Worm (Caenorhabditis elegans) whole organism, midembryonic: Measurements from ENCODE around the gene Y49F6B.12.

Source experiments
- T22C8.4 ChIP-seq: fragments of 200-800 bp; sonication (Bioruptor generic); IDR thresholded peaks from 2 replicates; pipeline ENCODE4 v1.3.6; 2022; ENCODE audit warnings: missing genetic modification characterization, missing compliant biosample characterization
- cog-1 ChIP-seq: sonication (generic microtip); optimal IDR thresholded peaks from 2 replicates; lab custom pipeline; 2016; ENCODE audit warnings: missing genetic modification characterization, missing compliant biosample characterization
- flt-1 ChIP-seq: fragments of 200-800 bp; sonication (Bioruptor generic); IDR thresholded peaks from 2 replicates; pipeline ENCODE4 v1.3.6; 2022; ENCODE audit warnings: missing genetic modification characterization, missing compliant biosample characterization
- klf-2 ChIP-seq: fragments of 200-800 bp; sonication (Bioruptor generic); conservative IDR thresholded peaks from 2 replicates; pipeline ENCODE4 v1.3.6; 2022; ENCODE audit warnings: missing genetic modification reagents, missing genetic modification characterization, missing compliant biosample characterization
- med-1 ChIP-seq: sonication (generic microtip); optimal IDR thresholded peaks from 2 replicates; lab custom pipeline; 2017; ENCODE audit warnings: missing genetic modification characterization, mild to moderate bottlenecking, missing compliant biosample characterization, antibody characterized with exemption, missing genetic modification reagents; ENCODE audit not compliant: insufficient read depth
- ref-1 ChIP-seq: fragments of 200-800 bp; sonication (Bioruptor generic); conservative IDR thresholded peaks from 2 replicates; pipeline ENCODE4 v1.3.6; 2022; ENCODE audit warnings: missing genetic modification reagents, missing genetic modification characterization, missing compliant biosample characterization
- tab-1 ChIP-seq: fragments of 200-800 bp; sonication (Bioruptor generic); IDR thresholded peaks from 2 replicates; pipeline ENCODE4 v1.3.6; 2022; ENCODE audit warnings: missing genetic modification characterization, missing compliant biosample characterization
- ztf-23 ChIP-seq: fragments of 200-800 bp; sonication (Bioruptor generic); IDR thresholded peaks from 2 replicates; pipeline ENCODE4 v1.3.6; 2022; ENCODE audit warnings: missing genetic modification reagents, missing genetic modification characterization, missing compliant biosample characterization
- ztf-29 ChIP-seq: fragments of 200-800 bp; sonication (Bioruptor generic); IDR thresholded peaks from 2 replicates; pipeline ENCODE4 v1.3.6; 2022; ENCODE audit warnings: missing genetic modification reagents, missing genetic modification characterization, missing compliant biosample characterization

- TF ChIP-seq flt-1 (GFP tag; lab: Robert Waterston, UW) = no peak
- TF ChIP-seq klf-2 = no peak
- TF ChIP-seq ztf-29 (GFP tag; lab: Robert Waterston, UW) = no peak
- TF ChIP-seq T22C8.4 (GFP tag; lab: Robert Waterston, UW) = no peak
- TF ChIP-seq cog-1 (tag; lab: Kevin White, UChicago) = no peak
- TF ChIP-seq med-1 (GFP tag; lab: Kevin White, UChicago) = no peak
- no peak for TF ChIP-seq tab-1 (GFP tag; lab: Robert Waterston, UW)
- TF ChIP-seq ztf-23 (GFP tag; lab: Robert Waterston, UW) = no peak
- TF ChIP-seq ref-1 (GFP tag; lab: Robert Waterston, UW) = no peak
Observed at ce11 chrII:3515384-3516053, 43.3 kb upstream of the Y49F6B.12 start, which contains the start of the genes Y49F6B.14 and clec-125.
